Fruit fly (Drosophila melanogaster) whole organism, embryonic: ENCODE measurements around the gene CG43400.

Experiments used
- CG17612 ChIP-seq: fragments of 200-800 bp; sonication (Bioruptor generic); IDR thresholded peaks from 2 replicates; pipeline ENCODE4 v1.3.6; 2022; ENCODE audit warnings: missing biosample characterization, missing genetic modification characterization
- CG9727 ChIP-seq: fragments of 200-800 bp; sonication (Bioruptor generic); optimal IDR thresholded peaks from 3 replicates; lab custom pipeline; 2017; ENCODE audit warnings: missing biosample characterization, mild to moderate bottlenecking, missing genetic modification characterization
- CrebB ChIP-seq: fragments of 200-800 bp; sonication (Bioruptor generic); optimal IDR thresholded peaks from 3 replicates; lab custom pipeline; 2018; ENCODE audit warnings: missing biosample characterization, mild to moderate bottlenecking, missing genetic modification characterization
- Dip2 ChIP-seq: fragments of 200-800 bp; sonication (Bioruptor generic); IDR thresholded peaks from 2 replicates; pipeline ENCODE4 v1.3.6; 2022; ENCODE audit warnings: missing biosample characterization, missing genetic modification characterization
- Lim3 ChIP-seq: fragments of 200-800 bp; sonication (Bioruptor generic); IDR thresholded peaks from 2 replicates; pipeline ENCODE4 v1.3.6; 2022; ENCODE audit warnings: missing biosample characterization, missing genetic modification characterization
- bigmax ChIP-seq: fragments of 200-800 bp; sonication (Bioruptor generic); optimal IDR thresholded peaks from 2 replicates; lab custom pipeline; 2018; ENCODE audit warnings: missing biosample characterization, mild to moderate bottlenecking, missing genetic modification characterization
- lilli ChIP-seq: fragments of 200-800 bp; sonication (Bioruptor generic); optimal IDR thresholded peaks from 3 replicates; lab custom pipeline; 2016; ENCODE audit warnings: missing biosample characterization, missing genetic modification characterization
- sna ChIP-seq: fragments of 200-800 bp; sonication (Bioruptor generic); IDR thresholded peaks from 2 replicates; pipeline ENCODE4 v1.3.6; 2022; ENCODE audit warnings: missing biosample characterization, missing genetic modification characterization; ENCODE audit not compliant: partially characterized antibody

dm6 chr2L:8449358-8449757 lies 41.2 kb upstream of the CG43400 start, which contains the start of gene Aasdh:
- TF ChIP-seq lilli (GFP tag; lab: Kevin White, UChicago) (no peak), sna (GFP tag; lab: Robert Waterston, UW) (no peak), Dip2 (GFP tag; lab: Robert Waterston, UW) (no peak), CG9727 (GFP tag; lab: Kevin White, UChicago) (no peak), CG17612 (no peak), CrebB (no peak), Lim3 (no peak), bigmax (GFP tag; lab: Kevin White, UChicago) (no peak)
